Worm (Caenorhabditis elegans): ENCODE results near the gene F17C11.4.

F17C11.4 gene

DNA sequence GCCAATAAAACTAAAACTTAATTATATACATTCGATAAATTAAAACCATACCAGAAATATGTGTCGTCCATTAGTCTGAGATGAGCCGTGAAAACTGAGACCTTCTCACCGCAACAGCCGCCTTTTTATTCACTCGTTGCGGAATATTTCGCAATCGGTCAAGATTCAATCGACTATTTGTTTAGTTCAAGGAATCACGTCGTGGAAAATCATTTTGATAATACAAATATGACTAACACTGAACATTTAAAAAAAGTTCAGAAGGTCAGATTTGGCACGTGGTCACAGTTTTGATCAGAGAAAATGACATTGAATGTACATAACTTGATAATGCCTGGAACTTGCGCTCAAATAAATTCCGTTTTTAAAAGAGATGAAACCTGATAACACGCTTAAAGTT, 12.9 kb upstream of the F17C11.4 start, which contains the start of gene F17C11.11:
F17C11.11 (minus strand) TSS at position 79 of the 400 bp plus-strand sequence.
- no peak for TF ChIP-seq unc-62 (GFP tag; optimal IDR thresholded peaks at IDR 0.05)

DNA sequence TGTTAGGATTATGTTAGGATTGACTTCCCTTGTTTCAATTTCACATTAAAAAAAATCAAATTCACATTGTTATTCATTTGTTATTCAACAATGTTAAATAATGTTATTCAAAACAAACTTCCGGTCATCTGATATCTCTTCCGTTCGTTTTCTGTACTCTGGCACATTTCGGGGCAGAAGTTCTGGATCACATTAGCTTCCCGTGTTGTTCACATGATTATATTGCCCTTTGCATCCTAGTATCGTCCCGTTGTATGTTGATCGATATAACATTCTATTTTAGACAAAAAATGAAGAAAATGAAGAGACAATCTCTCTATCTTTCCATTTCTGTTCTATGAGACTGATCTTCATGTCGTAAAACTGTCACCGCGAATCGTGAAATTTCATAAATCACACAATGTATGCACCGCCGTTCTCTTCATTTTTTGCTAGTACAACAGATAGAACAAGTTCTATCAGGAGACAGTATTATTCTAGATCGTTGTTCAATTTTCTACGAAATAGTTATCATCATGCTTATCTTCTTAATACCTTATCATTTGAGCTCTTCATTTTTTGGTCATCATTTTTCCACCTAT, 11.6 kb upstream of the F17C11.4 start:
- no peak for TF ChIP-seq unc-62 (GFP tag; optimal IDR thresholded peaks at IDR 0.05)

DNA sequence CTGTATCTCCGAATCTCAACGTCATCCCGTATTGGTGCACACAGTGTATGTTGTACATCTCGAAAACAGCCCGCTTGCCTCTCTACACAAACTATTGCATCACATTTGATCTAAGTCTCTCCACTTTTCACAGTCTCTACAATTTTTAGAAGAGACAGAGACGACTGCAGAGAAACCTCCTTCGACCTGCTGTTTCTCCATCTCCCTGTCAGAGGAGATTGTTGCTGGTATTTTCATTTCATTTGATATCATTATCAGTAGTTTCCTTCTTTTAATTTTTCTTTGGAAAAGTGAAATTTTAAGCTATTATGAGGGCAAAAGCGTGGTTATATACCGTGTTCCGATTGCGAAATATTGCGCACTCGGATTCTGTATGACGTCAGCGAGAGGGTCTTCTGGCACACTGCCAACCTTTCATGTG, 11.1 kb upstream of the F17C11.4 start:
- no peak for TF ChIP-seq unc-62 (GFP tag; optimal IDR thresholded peaks at IDR 0.05)

DNA sequence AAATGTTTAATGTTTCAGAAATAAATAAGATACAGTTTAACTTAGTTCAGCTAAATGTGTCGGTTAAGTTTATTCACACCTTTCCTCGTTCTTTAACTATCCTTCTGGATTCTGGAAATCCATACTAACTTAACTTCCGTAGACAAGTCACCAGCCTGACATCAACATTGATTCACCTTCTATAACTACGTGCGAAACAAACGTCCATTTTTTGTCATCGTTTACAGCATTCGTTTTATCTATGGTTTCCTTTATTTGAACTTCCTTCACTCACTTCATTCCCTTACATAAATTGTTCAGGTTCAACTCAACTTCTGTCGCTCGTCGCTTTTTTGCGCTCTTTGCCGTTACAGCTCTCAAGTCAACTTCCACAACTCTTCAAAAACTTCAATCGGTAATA, 10.5 kb upstream of the F17C11.4 start, which contains the start of gene F17C11.26:
F17C11.26 (plus strand) TSS at position 301 of the 400 bp plus-strand sequence.
- TF ChIP-seq unc-62 (GFP tag; optimal IDR thresholded peaks at IDR 0.05), result no peak

DNA sequence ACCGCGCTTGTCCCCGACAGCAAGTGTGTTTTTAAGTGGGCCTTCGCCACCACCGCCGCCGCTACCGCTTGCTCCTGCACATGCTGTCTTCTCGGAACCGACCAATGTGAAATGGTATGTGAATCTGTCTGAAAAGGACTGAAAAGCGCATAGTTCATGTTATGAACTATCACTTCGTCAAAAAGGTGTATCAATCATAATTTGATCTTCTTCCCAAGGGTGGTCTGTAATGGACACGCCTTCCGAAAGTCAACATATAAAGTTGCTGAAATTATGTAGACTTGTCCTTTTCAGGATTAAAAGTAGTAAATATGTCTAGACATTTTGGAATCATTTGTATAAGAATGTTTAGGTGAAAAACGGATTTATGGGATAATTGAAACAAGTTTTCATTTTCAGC, 9.5 kb upstream of the F17C11.4 start, which contains the start of gene zip-9:
zip-9 (plus strand) TSS at position 301 of the 400 bp plus-strand sequence.
- TF ChIP-seq unc-62 (GFP tag; optimal IDR thresholded peaks at IDR 0.05), result no peak

DNA sequence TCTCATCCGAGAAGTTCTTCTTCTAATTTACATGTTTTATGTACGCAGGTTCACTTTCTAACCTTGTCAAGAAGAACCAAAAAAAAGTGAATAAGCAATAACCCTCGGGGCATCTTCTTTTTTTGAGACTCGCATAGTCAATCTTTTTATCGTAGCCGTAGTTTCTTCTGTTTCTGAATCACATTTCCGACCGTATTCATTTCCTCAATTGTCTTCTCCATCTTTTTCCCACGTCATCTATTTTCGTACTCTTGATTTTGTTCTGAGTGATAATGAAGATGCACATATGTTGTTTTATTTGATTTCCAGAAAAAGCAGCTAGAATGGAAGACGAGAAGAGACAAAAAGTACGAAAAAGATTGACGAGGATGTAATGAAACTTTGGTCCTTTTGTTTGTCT, 6.8 kb upstream of the F17C11.4 start:
- TF ChIP-seq unc-62 (GFP tag; optimal IDR thresholded peaks at IDR 0.05), result no peak

DNA sequence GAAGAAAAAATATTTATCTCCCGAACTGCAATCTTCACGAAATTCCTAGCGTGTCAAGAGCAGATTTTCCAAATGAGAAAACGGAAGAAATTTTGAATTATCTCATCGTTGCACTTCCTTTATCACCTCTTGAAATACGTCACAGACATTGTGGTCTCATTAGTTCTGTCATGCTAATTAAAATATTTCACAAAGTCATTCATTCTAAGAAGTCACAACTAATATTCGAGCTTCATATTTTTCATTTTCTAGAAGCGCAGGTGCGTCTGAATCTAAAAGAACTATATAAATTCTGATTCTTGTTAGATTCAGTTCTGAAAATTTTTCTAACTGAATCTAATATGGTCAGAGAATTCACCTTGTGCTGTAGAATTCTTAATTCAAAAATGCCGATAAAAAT, 4.5 kb upstream of the F17C11.4 start:
- TF ChIP-seq unc-62 (GFP tag; optimal IDR thresholded peaks at IDR 0.05), result no peak

DNA sequence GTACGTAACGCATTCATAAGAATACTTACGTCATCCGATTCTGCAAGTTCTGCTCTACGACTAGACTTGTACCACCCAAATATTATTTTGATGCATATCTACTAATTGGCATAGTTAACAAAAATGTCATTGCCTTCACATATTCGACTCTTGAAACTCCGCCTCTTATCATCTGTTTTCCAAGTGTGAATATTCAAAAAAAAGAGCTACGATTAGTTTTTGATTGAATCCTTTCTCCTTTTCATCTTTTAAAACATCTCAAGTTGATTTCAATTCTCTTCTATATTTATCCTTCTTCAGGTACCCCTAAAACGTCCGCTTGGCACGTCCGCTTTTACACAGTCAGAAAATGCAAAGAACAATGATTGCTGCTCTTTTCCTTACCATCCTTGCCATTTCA, 3.7 kb upstream of the F17C11.4 start, which contains the start of gene F17C11.2:
F17C11.2 (plus strand) TSS at position 301 of the 400 bp plus-strand sequence.
- no peak for TF ChIP-seq unc-62 (GFP tag; optimal IDR thresholded peaks at IDR 0.05)

DNA sequence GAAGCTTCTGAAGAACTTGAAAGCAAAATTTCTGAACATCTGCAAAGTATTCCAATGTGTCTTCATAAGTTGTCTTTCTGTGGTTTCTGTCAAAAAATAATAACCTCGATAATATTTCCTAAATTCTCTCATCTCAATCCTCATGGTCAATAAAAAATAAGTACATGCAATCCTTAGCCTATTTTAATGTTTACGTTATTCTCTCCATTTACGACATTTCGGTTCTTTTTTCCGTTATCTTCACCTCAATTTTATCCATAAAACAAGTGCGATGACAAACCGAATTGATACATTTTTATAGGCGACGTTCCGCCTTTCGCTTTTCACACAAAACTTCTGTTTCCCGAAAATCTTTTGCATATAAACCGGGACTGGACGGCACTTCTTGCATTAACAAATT, 2.1 kb upstream of the F17C11.4 start, which contains the start of gene col-153:
col-153 (plus strand) TSS at position 301 of the 400 bp plus-strand sequence.
- no peak for TF ChIP-seq unc-62 (GFP tag; optimal IDR thresholded peaks at IDR 0.05)

DNA sequence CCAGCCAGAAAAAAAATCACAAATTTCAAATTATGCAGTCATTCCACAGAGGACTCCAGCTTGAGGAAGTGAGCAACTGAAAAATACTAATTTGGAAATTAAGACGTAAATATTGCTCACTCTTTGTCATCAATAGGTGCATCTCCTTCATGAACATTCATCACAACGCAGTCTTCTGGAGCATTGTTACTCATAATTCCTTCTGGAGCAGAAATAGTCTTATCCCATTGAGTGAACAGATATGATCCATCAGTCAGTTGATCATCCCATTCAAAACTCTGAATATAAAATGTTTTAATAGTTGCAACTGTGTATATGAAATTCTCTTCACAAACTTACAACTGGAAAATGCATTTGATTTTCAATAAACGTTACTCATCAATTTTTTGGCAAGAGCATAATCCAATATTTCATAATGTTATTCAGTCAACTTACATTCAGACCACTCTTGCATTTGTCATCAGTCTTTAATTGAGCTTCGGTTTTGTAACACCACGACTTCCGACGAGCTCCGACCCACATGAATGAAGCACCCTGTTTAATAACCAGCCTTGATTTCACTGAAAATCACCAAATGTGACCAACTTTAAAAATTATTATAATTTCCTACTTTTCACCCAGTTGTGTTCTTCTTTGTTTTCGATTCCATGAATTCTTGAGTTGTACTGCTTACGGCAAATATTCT, 2.0 kb downstream of the F17C11.4 start:
- no peak for TF ChIP-seq unc-62 (GFP tag; optimal IDR thresholded peaks at IDR 0.05)

DNA sequence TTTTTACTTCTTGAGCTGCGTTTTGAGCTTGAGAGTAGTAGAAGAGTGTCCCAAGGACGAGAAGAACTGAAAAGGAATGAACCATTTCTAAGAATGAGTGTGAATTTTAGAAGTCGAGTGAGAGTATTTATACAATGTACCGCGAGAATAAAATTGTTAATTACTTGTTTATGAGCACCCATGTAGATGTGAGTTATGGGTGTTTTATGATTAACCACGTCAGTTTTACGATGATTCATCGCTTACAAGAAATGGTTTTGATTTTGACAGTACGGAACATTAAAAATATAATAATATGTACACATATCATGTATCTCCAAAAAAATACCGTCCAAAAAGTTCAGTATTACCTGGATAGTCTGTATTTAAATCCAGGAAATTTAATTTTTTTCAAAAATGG, 2.7 kb downstream of the F17C11.4 start, which contains the start of gene clec-221:
clec-221 (minus strand) TSS at position 101 of the 400 bp plus-strand sequence.
- TF ChIP-seq unc-62 (GFP tag; optimal IDR thresholded peaks at IDR 0.05), result no peak

DNA sequence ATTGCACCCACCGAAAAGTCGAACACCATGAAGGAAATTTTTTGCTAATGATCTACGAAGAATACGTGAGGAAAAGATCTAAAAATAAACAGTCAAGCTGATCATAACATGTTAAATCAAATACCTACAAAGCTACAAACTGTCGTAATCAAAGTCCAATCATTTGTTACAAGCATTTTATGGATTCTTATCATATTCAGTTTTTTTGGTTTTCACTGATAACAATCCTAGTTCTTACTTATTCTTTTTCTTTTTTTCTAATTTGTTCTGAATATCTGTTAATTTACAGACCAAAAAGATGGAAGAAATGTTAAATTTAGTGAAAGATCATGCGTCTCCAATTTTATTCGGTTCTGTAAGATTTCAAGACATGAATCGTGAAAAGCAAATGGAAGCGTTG, 3.2 kb downstream of the F17C11.4 start, which contains the start of gene F17C11.6:
F17C11.6 (plus strand) TSS at position 290 of the 400 bp plus-strand sequence.
- TF ChIP-seq unc-62 (GFP tag; optimal IDR thresholded peaks at IDR 0.05), result no peak

DNA sequence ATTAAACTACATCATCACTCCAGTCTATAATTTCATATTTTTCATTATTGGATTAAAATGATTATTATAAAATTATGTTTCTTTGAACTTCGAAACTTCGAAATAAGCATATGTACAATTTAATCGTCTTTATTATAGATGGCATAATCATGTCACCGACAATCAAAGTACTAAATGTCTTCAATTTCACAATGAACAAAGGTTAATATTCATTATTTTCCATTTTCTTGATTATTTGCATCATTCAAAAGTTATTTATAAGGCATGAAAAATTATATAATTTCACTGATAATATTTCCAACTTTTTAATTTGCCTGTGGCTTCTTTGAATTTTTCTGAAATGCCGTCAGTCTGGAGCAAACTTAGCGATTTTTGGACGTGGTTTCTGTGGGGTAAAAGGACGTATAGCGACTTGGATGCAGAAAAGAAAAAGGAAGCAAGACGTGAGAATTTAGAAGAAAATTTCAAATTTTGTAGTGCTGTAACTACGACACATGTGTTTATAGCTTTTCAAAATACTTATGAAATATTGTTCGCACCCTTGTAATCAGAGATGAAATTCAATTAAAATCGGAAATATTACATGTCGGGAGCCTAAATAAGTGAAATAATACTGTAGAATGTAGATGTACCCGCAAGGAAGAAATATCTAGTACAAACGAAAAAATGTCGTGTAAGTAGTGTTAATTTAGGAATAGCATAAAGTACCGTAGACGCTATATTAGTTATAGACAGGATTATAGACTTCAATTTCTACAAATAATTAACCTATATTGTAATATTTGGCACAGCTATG, 4.2 kb downstream of the F17C11.4 start, which contains the start of gene F17C11.13:
F17C11.13 (plus strand) TSS at position 243 of the 796 bp plus-strand sequence.
- no peak for TF ChIP-seq unc-62 (GFP tag; optimal IDR thresholded peaks at IDR 0.05)

DNA sequence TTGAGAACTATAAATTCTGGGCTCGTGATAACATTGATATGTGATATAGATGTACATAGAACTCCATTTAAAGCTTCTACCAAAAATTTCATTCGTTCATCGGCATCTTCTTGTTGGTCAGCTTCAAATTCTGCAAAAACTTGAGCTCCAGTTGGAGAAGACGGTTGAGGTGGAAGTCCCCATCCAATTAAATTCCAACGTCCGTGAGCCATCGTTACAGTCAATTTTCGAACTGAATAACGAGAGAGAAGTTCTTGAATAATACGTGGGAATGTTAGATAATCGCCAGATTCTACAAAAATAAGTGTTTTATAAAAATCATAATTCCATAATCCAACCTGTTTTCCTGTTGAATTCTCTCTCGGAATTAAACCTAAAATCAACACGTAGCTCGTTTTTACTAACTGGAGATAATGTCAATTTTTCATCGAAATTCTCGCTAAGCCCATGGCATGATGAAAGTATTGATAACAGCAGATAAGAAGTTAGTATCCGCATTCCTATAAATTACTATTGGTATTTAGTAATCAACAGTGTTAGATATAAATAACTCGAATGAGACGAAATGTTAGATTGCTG, 6.8 kb downstream of the F17C11.4 start, which contains the start of gene pigt-1:
pigt-1 (minus strand) TSS at position 500 of the 579 bp plus-strand sequence.
- no peak for TF ChIP-seq unc-62 (GFP tag; optimal IDR thresholded peaks at IDR 0.05)

DNA sequence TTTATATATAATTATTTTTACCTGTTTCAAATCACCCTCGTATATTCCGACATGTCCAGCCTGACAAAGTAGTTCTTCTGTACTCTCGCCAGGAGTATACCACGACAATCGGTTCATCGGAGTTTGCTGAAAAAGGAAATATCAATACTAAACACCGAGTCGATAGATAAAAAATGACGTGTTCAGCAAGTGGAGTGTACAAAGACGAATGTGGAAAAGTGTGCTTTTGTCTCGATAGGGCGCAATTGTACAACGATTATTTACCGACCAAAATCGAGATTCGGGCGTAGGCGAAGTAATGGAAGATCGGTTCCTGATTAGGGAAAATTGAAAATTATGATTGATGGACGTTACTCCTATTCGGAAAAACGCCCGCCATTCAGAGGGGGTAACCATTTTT, 8.9 kb downstream of the F17C11.4 start, which contains the start of gene vps-36:
vps-36 (minus strand) TSS at position 126 of the 400 bp plus-strand sequence.
- TF ChIP-seq unc-62 (GFP tag; optimal IDR thresholded peaks at IDR 0.05), result no peak

Data from whole organism, dauer.